Worm (Caenorhabditis elegans): ENCODE measurements around the gene gba-2.

gba-2 gene

ce11 chrII:2216940-2217664 lies 30.9 kb upstream of the gba-2 start:
- TF ChIP-seq med-1 (GFP tag; optimal IDR thresholded peaks at IDR 0.05; ENCODE audit: insufficient read depth) = no peak
- no peak for TF ChIP-seq ztf-29 (GFP tag; IDR thresholded peaks at IDR 0.05)
- no peak for TF ChIP-seq ztf-23 (GFP tag; IDR thresholded peaks at IDR 0.05)
- TF ChIP-seq klf-2 (GFP tag; conservative IDR thresholded peaks at IDR 0.05) = no peak
- no peak for TF ChIP-seq tab-1 (GFP tag; IDR thresholded peaks at IDR 0.05)
- TF ChIP-seq flt-1 (GFP tag; IDR thresholded peaks at IDR 0.05) = no peak
- TF ChIP-seq T22C8.4 (GFP tag; IDR thresholded peaks at IDR 0.05) = no peak
- no peak for TF ChIP-seq cog-1 (tag; optimal IDR thresholded peaks at IDR 0.05)
- TF ChIP-seq ref-1 (GFP tag; conservative IDR thresholded peaks at IDR 0.05) = no peak

DNA sequence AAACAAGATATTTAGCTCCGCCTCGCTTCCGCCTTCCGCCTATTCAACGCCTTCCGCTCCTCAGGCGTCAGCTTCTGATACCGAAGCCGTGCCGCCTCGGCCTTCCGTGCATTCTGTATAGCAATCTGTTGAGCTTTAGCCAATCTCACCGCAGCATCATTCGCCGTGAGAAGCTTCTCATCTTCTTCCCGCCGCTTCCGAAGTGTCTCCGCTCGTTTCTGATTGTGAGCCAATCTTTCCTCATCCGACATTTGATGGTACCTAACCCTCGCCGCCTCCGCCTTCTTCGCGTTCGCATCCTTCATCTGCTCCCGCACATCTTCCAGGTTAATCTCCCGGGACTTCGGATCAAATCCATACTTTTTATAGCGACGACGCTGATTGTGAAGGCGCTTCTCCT lies 29.3 kb upstream of the gba-2 start:
- no peak for TF ChIP-seq ztf-23 (GFP tag; IDR thresholded peaks at IDR 0.05)
- TF ChIP-seq med-1 (GFP tag; optimal IDR thresholded peaks at IDR 0.05; ENCODE audit: insufficient read depth) = no peak
- TF ChIP-seq tab-1 (GFP tag; IDR thresholded peaks at IDR 0.05) = no peak
- TF ChIP-seq flt-1 (GFP tag; IDR thresholded peaks at IDR 0.05) = no peak
- no peak for TF ChIP-seq T22C8.4 (GFP tag; IDR thresholded peaks at IDR 0.05)
- no peak for TF ChIP-seq cog-1 (tag; optimal IDR thresholded peaks at IDR 0.05)

ce11 chrII:2207812-2208211 lies 21.6 kb upstream of the gba-2 start, which contains the start of gene Y59C2A.1:
Gene Y59C2A.1, plus strand, starts transcription at chrII:2208112.
- no peak for TF ChIP-seq klf-2 (GFP tag; conservative IDR thresholded peaks at IDR 0.05)
- TF ChIP-seq ztf-23 (GFP tag; IDR thresholded peaks at IDR 0.05) = no peak
- no peak for TF ChIP-seq cog-1 (tag; optimal IDR thresholded peaks at IDR 0.05)
- TF ChIP-seq med-1 (GFP tag; optimal IDR thresholded peaks at IDR 0.05; ENCODE audit: insufficient read depth) = no peak
- TF ChIP-seq T22C8.4 (GFP tag; IDR thresholded peaks at IDR 0.05) = no peak
- no peak for TF ChIP-seq flt-1 (GFP tag; IDR thresholded peaks at IDR 0.05)
- no peak for TF ChIP-seq tab-1 (GFP tag; IDR thresholded peaks at IDR 0.05)
- TF ChIP-seq ztf-29 (GFP tag; IDR thresholded peaks at IDR 0.05) = no peak

DNA sequence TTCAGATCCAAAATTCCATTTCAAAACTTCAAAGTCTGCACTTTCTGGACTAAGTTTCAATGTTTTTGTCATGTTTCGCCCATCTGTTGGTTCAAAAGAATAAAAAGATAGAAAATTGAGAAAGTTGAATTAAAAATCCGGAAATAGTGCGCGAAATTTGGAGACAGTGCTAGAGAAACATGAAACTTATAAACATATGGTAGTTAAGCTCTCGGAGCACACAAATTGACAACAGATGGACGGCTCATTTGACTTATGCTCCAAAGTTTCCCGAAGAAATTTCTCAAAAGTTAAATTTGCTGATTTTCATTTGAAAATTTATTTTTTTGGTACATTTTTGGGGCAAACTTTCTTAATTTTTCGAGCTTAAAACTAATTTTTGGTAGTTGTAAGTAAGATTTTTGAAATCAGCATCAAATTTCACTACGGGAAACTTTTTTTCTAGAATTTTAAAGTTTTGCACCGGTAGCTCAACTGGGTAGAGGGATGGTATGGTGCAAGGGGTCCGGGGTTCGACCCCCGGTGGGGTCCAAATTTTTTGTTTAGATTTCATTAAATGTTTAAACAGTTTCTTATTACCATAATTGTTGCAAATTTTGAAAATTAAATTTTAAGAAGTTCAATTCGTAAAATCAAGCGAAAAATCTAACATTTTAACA lies 20.0 kb upstream of the gba-2 start:
- no peak for TF ChIP-seq ztf-29 (GFP tag; IDR thresholded peaks at IDR 0.05)
- no peak for TF ChIP-seq ztf-23 (GFP tag; IDR thresholded peaks at IDR 0.05)
- TF ChIP-seq T22C8.4 (GFP tag; IDR thresholded peaks at IDR 0.05) = no peak
- TF ChIP-seq flt-1 (GFP tag; IDR thresholded peaks at IDR 0.05) = no peak
- no peak for TF ChIP-seq ref-1 (GFP tag; conservative IDR thresholded peaks at IDR 0.05)
- TF ChIP-seq tab-1 (GFP tag; IDR thresholded peaks at IDR 0.05) = no peak
- TF ChIP-seq med-1 (GFP tag; optimal IDR thresholded peaks at IDR 0.05; ENCODE audit: insufficient read depth) = no peak
- no peak for TF ChIP-seq klf-2 (GFP tag; conservative IDR thresholded peaks at IDR 0.05)
- no peak for TF ChIP-seq cog-1 (tag; optimal IDR thresholded peaks at IDR 0.05)

ce11 chrII:2204077-2204476 lies 17.8 kb upstream of the gba-2 start, which contains the start of gene Y59C2A.2:
Gene Y59C2A.2, minus strand, starts transcription at chrII:2204137.
- no peak for TF ChIP-seq cog-1 (tag; optimal IDR thresholded peaks at IDR 0.05)
- TF ChIP-seq klf-2 (GFP tag; conservative IDR thresholded peaks at IDR 0.05) = no peak
- no peak for TF ChIP-seq ztf-23 (GFP tag; IDR thresholded peaks at IDR 0.05)
- no peak for TF ChIP-seq tab-1 (GFP tag; IDR thresholded peaks at IDR 0.05)
- no peak for TF ChIP-seq ztf-29 (GFP tag; IDR thresholded peaks at IDR 0.05)
- no peak for TF ChIP-seq T22C8.4 (GFP tag; IDR thresholded peaks at IDR 0.05)
- TF ChIP-seq med-1 (GFP tag; optimal IDR thresholded peaks at IDR 0.05; ENCODE audit: insufficient read depth) = no peak
- no peak for TF ChIP-seq flt-1 (GFP tag; IDR thresholded peaks at IDR 0.05)
- no peak for TF ChIP-seq ref-1 (GFP tag; conservative IDR thresholded peaks at IDR 0.05)

DNA sequence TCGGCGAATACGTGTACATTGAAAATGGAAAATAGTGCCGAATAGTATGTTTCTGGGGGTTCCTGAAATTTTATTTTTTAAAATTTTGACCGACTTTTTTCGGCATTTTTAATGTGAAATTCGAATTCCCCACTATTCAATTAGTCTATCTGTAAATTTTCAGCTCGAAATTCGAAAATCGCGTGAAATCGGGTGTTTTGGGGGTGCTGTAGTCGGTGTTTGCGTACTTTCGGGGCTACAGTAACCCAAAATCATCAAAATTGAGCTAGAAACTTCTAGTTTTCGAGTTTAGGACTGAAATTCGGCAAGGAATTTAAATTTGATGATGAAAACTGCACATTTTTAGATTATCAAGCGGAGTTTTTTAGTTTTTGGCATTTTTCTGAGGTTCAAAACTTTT lies 15.9 kb upstream of the gba-2 start:
- TF ChIP-seq flt-1 (GFP tag; IDR thresholded peaks at IDR 0.05) (no peak), T22C8.4 (GFP tag; IDR thresholded peaks at IDR 0.05) (no peak), ztf-29 (GFP tag; IDR thresholded peaks at IDR 0.05) (no peak), ref-1 (GFP tag; conservative IDR thresholded peaks at IDR 0.05) (no peak), ztf-23 (GFP tag; IDR thresholded peaks at IDR 0.05) (no peak), cog-1 (tag; optimal IDR thresholded peaks at IDR 0.05) (no peak), klf-2 (GFP tag; conservative IDR thresholded peaks at IDR 0.05) (no peak), med-1 (GFP tag; optimal IDR thresholded peaks at IDR 0.05; ENCODE audit: insufficient read depth) (no peak), tab-1 (GFP tag; IDR thresholded peaks at IDR 0.05) (no peak)

- no peak for TF ChIP-seq T22C8.4 (GFP tag; IDR thresholded peaks at IDR 0.05)
Measured at ce11 chrII:2197555-2198288, 11.5 kb upstream of the gba-2 start, which contains the start of gene C33C12.1. Gene C33C12.1, plus strand, starts transcription at chrII:2198238.

DNA sequence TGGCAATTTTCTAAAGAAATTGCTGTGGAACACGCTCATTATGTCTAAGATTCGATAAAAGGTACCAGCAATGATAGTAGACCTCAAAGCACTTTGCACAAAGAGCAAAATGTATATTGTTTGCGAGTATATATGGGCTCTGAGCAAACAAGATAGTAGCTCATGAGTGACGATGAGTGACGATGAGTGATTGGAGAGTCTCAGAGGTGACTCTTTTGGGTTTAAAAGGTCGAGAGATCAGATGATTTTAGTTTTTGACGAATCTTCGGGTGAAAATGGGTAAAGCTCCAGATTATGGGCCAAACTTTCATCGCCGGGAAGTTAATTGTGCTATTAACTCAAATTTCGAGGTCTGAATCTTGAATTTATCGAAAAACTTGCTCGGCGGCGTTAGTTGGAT lies 10.5 kb upstream of the gba-2 start:
- no peak for TF ChIP-seq tab-1 (GFP tag; IDR thresholded peaks at IDR 0.05)
- TF ChIP-seq flt-1 (GFP tag; IDR thresholded peaks at IDR 0.05) = no peak
- TF ChIP-seq klf-2 (GFP tag; conservative IDR thresholded peaks at IDR 0.05) = no peak

- TF ChIP-seq klf-2 (GFP tag; conservative IDR thresholded peaks at IDR 0.05) (no peak), cog-1 (tag; optimal IDR thresholded peaks at IDR 0.05) (peak; percentile 33)
Measured at ce11 chrII:2195541-2195940, 9.3 kb upstream of the gba-2 start.

ce11 chrII:2192267-2192666 lies 6.0 kb upstream of the gba-2 start:
- TF ChIP-seq ztf-23 (GFP tag; IDR thresholded peaks at IDR 0.05) (no peak), ref-1 (GFP tag; conservative IDR thresholded peaks at IDR 0.05) (no peak), ztf-29 (GFP tag; IDR thresholded peaks at IDR 0.05) (no peak), med-1 (GFP tag; optimal IDR thresholded peaks at IDR 0.05; ENCODE audit: insufficient read depth) (no peak), cog-1 (tag; optimal IDR thresholded peaks at IDR 0.05) (no peak), T22C8.4 (GFP tag; IDR thresholded peaks at IDR 0.05) (no peak), klf-2 (GFP tag; conservative IDR thresholded peaks at IDR 0.05) (no peak), flt-1 (GFP tag; IDR thresholded peaks at IDR 0.05) (no peak), tab-1 (GFP tag; IDR thresholded peaks at IDR 0.05) (no peak)
